Fruit fly (Drosophila melanogaster) whole organism, wandering third instar larva: ENCODE data around the gene CG43996.

ENCODE experiments used
- CG9705 ChIP-seq: fragments of 200-800 bp; sonication (Bioruptor generic); optimal IDR thresholded peaks from 2 replicates; lab custom pipeline; 2018; ENCODE audit warnings: missing biosample characterization, mild to moderate bottlenecking, missing genetic modification characterization
- Dfd ChIP-seq: fragments of >200 bp; optimal IDR thresholded peaks from 2 replicates; lab custom pipeline; 2017; ENCODE audit warnings: missing biosample characterization, missing genetic modification characterization
- Hr78 ChIP-seq: fragments of >200 bp; optimal IDR thresholded peaks from 2 replicates; lab custom pipeline; 2017; ENCODE audit warnings: missing biosample characterization, missing genetic modification characterization
- ey ChIP-seq: fragments of 200-800 bp; sonication (Bioruptor generic); optimal IDR thresholded peaks from 2 replicates; lab custom pipeline; 2016; ENCODE audit warnings: missing biosample characterization, missing genetic modification characterization
- pan ChIP-seq: fragments of >200 bp; optimal IDR thresholded peaks from 2 replicates; lab custom pipeline; 2017
- psq ChIP-seq: fragments of 200-800 bp; sonication (Bioruptor generic); optimal IDR thresholded peaks from 3 replicates; lab custom pipeline; 2017; ENCODE audit warnings: missing biosample characterization, mild to moderate bottlenecking, missing genetic modification characterization, moderate library complexity
- sage ChIP-seq: fragments of 200-800 bp; sonication (Bioruptor generic); optimal IDR thresholded peaks from 2 replicates; lab custom pipeline; 2016; ENCODE audit warnings: missing biosample characterization, mild to moderate bottlenecking, missing genetic modification characterization

- TF ChIP-seq pan (no peak), ey (no peak), Dfd (peak; percentile 73), Hr78 (GFP tag; lab: Kevin White, UChicago) (no peak), sage (GFP tag; lab: Kevin White, UChicago) (no peak), psq (no peak), CG9705 (no peak)
Observed at dm6 chrX:17047730-17048577, 25.9 kb downstream of the CG43996 start.
